Worm (Caenorhabditis elegans) whole organism, L3 larva: ENCODE measurements around the gene K08F8.15.

Experiments used
- R02D3.7 ChIP-seq: fragments of 150-350 bp; optimal IDR thresholded peaks from 2 replicates; lab custom pipeline; 2014; ENCODE audit warnings: missing biosample characterization, missing genetic modification characterization
- ZK546.5 ChIP-seq: sonication (generic microtip); optimal IDR thresholded peaks from 2 replicates; lab custom pipeline; 2017; ENCODE audit warnings: missing biosample characterization, missing genetic modification characterization
- ceh-16 ChIP-seq: sonication (generic microtip); optimal IDR thresholded peaks from 2 replicates; lab custom pipeline; 2017; ENCODE audit warnings: missing biosample characterization, missing genetic modification characterization
- ceh-28 ChIP-seq: fragments of 150-350 bp; optimal IDR thresholded peaks from 2 replicates; lab custom pipeline; 2014; ENCODE audit warnings: missing biosample characterization, missing genetic modification reagents, missing genetic modification characterization
- ceh-9 ChIP-seq: sonication (generic microtip); optimal IDR thresholded peaks from 2 replicates; lab custom pipeline; 2018; ENCODE audit warnings: missing biosample characterization, missing genetic modification characterization
- daf-12 ChIP-seq: fragments of 150-350 bp; optimal IDR thresholded peaks from 2 replicates; lab custom pipeline; 2014; ENCODE audit warnings: missing biosample characterization, missing genetic modification reagents, missing genetic modification characterization
- egl-27 ChIP-seq: sonication (generic microtip); optimal IDR thresholded peaks from 4 replicates; lab custom pipeline; 2017; ENCODE audit warnings: missing biosample characterization, missing genetic modification reagents, missing genetic modification characterization
- egl-5 ChIP-seq: fragments of 150-350 bp; optimal IDR thresholded peaks from 2 replicates; lab custom pipeline; 2017; ENCODE audit warnings: missing biosample characterization, missing genetic modification reagents, missing genetic modification characterization, inconsistent platforms
- elt-1 ChIP-seq: fragments of 150-350 bp; optimal IDR thresholded peaks from 2 replicates; lab custom pipeline; 2014; ENCODE audit warnings: missing biosample characterization, missing genetic modification characterization
- elt-2 ChIP-seq: sonication (generic microtip); optimal IDR thresholded peaks from 2 replicates; lab custom pipeline; 2016; ENCODE audit warnings: missing genetic modification reagents, mild to moderate bottlenecking, missing genetic modification characterization, missing compliant biosample characterization
- elt-3 ChIP-seq, 3 experiments: fragments of 150-350 bp in 1 of 3; sonication (generic microtip) in 2 of 3; optimal IDR thresholded peaks; 2 replicates in 2 of 3; 4 replicates in 1 of 3; lab custom pipeline; 2014 to 2017; ENCODE audit warnings: missing biosample characterization in 3 of 3, missing genetic modification characterization in 3 of 3
- eor-1 ChIP-seq, 2 experiments: fragments of 150-350 bp; optimal IDR thresholded peaks; 2 replicates each; lab custom pipeline; 2014 to 2018; ENCODE audit warnings: missing biosample characterization in 2 of 2, missing genetic modification characterization in 2 of 2
- fkh-10 ChIP-seq: sonication (generic microtip); optimal IDR thresholded peaks from 2 replicates; lab custom pipeline; 2017; ENCODE audit warnings: missing biosample characterization, missing genetic modification reagents, missing genetic modification characterization
- fos-1 ChIP-seq: fragments of 150-350 bp; optimal IDR thresholded peaks from 2 replicates; lab custom pipeline; 2014; ENCODE audit warnings: missing biosample characterization, missing genetic modification characterization
- hmg-11 ChIP-seq: sonication (generic microtip); optimal IDR thresholded peaks from 2 replicates; lab custom pipeline; 2016; ENCODE audit warnings: missing genetic modification characterization, missing compliant biosample characterization
- jun-1 ChIP-seq: fragments of 150-350 bp; optimal IDR thresholded peaks from 2 replicates; lab custom pipeline; 2014; ENCODE audit warnings: missing biosample characterization, missing genetic modification reagents, missing genetic modification characterization
- lin-15B ChIP-seq: fragments of 150-350 bp; optimal IDR thresholded peaks from 2 replicates; lab custom pipeline; 2014; ENCODE audit warnings: missing biosample characterization, missing genetic modification characterization
- lin-39 ChIP-seq: fragments of 150-350 bp; optimal IDR thresholded peaks from 2 replicates; lab custom pipeline; 2018; ENCODE audit warnings: missing biosample characterization, missing genetic modification reagents, missing genetic modification characterization
- lsy-12 ChIP-seq: sonication (generic microtip); optimal IDR thresholded peaks from 2 replicates; lab custom pipeline; 2016; ENCODE audit warnings: mild to moderate bottlenecking, missing genetic modification characterization, missing compliant biosample characterization
- nfya-1 ChIP-seq: sonication (generic microtip); optimal IDR thresholded peaks from 2 replicates; lab custom pipeline; 2017; ENCODE audit warnings: missing genetic modification characterization, mild to moderate bottlenecking, missing compliant biosample characterization, antibody characterized with exemption, moderate library complexity; ENCODE audit not compliant: insufficient read depth
- nhr-11 ChIP-seq: fragments of 150-350 bp; optimal IDR thresholded peaks from 2 replicates; lab custom pipeline; 2014; ENCODE audit warnings: missing biosample characterization, missing genetic modification characterization
- nhr-12 ChIP-seq: fragments of 150-350 bp; optimal IDR thresholded peaks from 2 replicates; lab custom pipeline; 2014; ENCODE audit warnings: missing biosample characterization, missing genetic modification characterization
- nhr-23 ChIP-seq: fragments of 150-350 bp; optimal IDR thresholded peaks from 2 replicates; lab custom pipeline; 2014; ENCODE audit warnings: missing biosample characterization, missing genetic modification reagents, missing genetic modification characterization
- nhr-237 ChIP-seq: fragments of 150-350 bp; optimal IDR thresholded peaks from 2 replicates; lab custom pipeline; 2014; ENCODE audit warnings: missing biosample characterization, missing genetic modification characterization
- nhr-25 ChIP-seq: sonication (generic microtip); optimal IDR thresholded peaks from 2 replicates; lab custom pipeline; 2017; ENCODE audit warnings: missing biosample characterization, missing genetic modification characterization
- nhr-28 ChIP-seq: fragments of 150-350 bp; optimal IDR thresholded peaks from 2 replicates; lab custom pipeline; 2014; ENCODE audit warnings: missing biosample characterization, missing genetic modification characterization
- nhr-43 ChIP-seq: sonication (generic microtip); optimal IDR thresholded peaks from 2 replicates; lab custom pipeline; 2016; ENCODE audit warnings: mild to moderate bottlenecking, missing genetic modification characterization, missing compliant biosample characterization; ENCODE audit not compliant: poor library complexity, severe bottlenecking
- nhr-67 ChIP-seq: fragments of 150-350 bp; optimal IDR thresholded peaks from 2 replicates; lab custom pipeline; 2014; ENCODE audit warnings: missing biosample characterization, missing genetic modification characterization
- nhr-77 ChIP-seq: fragments of 150-350 bp; optimal IDR thresholded peaks from 2 replicates; lab custom pipeline; 2014; ENCODE audit warnings: missing biosample characterization, missing genetic modification characterization
- pha-4 ChIP-seq: fragments of 150-350 bp; optimal IDR thresholded peaks from 2 replicates; lab custom pipeline; 2014; ENCODE audit warnings: missing biosample characterization, missing genetic modification reagents, missing genetic modification characterization
- pqm-1 ChIP-seq: fragments of 150-350 bp; optimal IDR thresholded peaks from 2 replicates; lab custom pipeline; 2017; ENCODE audit warnings: missing biosample characterization, missing genetic modification characterization, inconsistent platforms
- skn-1 ChIP-seq: fragments of 150-350 bp; optimal IDR thresholded peaks from 2 replicates; lab custom pipeline; 2014; ENCODE audit warnings: missing biosample characterization, missing genetic modification characterization
- snpc-4 ChIP-seq: fragments of 150-350 bp; optimal IDR thresholded peaks from 2 replicates; lab custom pipeline; 2014; ENCODE audit warnings: missing biosample characterization, missing genetic modification characterization
- unc-39 ChIP-seq: sonication (generic microtip); optimal IDR thresholded peaks from 4 replicates; lab custom pipeline; 2017; ENCODE audit warnings: missing biosample characterization, missing genetic modification characterization
- unc-62 ChIP-seq: fragments of 150-350 bp; sonication (generic microtip); optimal IDR thresholded peaks from 4 replicates; lab custom pipeline; 2014; ENCODE audit warnings: missing biosample characterization, missing genetic modification reagents, missing genetic modification characterization
- ztf-11 ChIP-seq: fragments of 150-350 bp; optimal IDR thresholded peaks from 2 replicates; lab custom pipeline; 2014; ENCODE audit warnings: missing biosample characterization, missing genetic modification characterization
- ztf-4 ChIP-seq: fragments of 150-350 bp; optimal IDR thresholded peaks from 2 replicates; lab custom pipeline; 2014; ENCODE audit warnings: missing biosample characterization, missing genetic modification characterization

Gene K08F8.15

DNA sequence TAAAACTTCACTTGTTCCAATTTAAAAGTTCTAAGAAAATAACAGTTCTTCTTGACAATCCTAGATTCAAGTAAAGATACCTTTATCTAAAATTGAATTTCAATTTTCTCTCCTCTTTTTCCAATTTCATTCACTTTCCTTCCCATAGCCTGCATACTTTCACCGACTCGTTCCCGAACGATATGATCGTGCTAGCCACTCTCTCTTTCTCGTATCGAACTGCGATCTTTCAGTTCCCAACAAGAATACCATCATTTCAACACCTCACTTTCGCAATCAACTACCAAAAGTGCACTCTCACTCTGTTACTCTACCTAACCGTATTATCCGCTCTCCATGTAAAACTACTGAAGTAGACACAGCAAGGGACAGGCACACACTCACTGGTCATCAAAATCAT lies 16.6 kb upstream of the K08F8.15 start:
- TF ChIP-seq nhr-25 (tag; lab: Kevin White, UChicago) (no peak), nhr-23 (tag; lab: Kevin White, UChicago) (peak; percentile 13), daf-12 (no peak), jun-1 (no peak), elt-1 (tag; lab: Kevin White, UChicago) (peak; percentile 79), snpc-4 (no peak), nhr-11 (tag; lab: Kevin White, UChicago) (no peak)

DNA sequence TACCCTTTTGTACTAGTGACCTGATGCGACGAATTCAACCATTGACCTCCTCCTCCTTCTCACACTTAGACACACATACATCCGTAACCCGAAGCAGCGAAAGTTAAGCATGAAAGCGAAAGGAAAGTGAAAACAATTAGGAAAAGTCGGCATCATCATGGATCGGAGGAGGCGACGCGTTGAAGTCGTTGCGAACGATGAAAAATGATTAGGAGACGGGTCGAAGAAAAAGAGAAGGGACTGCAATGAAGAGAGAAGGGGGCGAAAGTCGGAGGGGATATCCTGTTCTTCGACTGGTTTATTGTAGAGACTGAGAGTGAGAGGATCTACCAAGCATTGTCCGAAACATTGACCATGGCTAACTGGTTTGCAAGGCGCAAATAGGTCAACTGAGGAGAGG lies 15.6 kb upstream of the K08F8.15 start:
- TF ChIP-seq R02D3.7 (tag; lab: Kevin White, UChicago) (no peak), nhr-12 (tag; lab: Kevin White, UChicago) (no peak), egl-27 (tag; lab: Kevin White, UChicago) (no peak), nhr-23 (tag; lab: Kevin White, UChicago) (peak; percentile 97), fkh-10 (GFP tag; lab: Kevin White, UChicago) (no peak), skn-1 (tag; lab: Kevin White, UChicago) (no peak), nhr-11 (tag; lab: Kevin White, UChicago) (no peak), nhr-25 (tag; lab: Kevin White, UChicago) (peak; percentile 81), fos-1 (tag; lab: Kevin White, UChicago) (peak; percentile 38), eor-1 (tag; optimal IDR thresholded peaks at IDR 0.05; lab: Kevin White, UChicago) (no peak), elt-2 (no peak), lsy-12 (tag; lab: Kevin White, UChicago) (no peak), unc-39 (tag; lab: Kevin White, UChicago) (no peak), elt-3 (tag; optimal IDR thresholded peaks at IDR 0.05; lab: Kevin White, UChicago) (peak in 1 of 3 experiments; percentile 54), ztf-4 (tag; lab: Kevin White, UChicago) (no peak), nhr-43 (tag; lab: Kevin White, UChicago) (peak; percentile 66)

DNA sequence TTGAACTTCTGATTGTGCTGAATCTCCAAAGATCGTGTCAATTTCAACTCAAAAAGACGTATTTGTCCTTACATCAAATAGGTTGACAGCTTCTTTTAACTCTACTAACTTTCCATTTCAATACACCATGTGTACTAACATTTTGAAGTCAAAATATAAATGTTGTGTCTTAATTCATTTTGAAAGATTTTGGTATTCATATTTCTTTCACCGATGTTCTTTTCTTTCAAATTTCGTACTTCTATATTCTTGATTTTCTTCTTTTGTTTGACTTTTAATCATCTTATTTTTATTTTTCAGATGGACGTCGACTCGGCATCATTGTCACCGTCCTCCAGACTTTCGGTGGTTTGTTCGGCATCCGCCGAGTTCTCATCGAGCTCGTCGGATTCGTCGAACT lies 14.9 kb upstream of the K08F8.15 start, which contains the start of gene atf-2:
TSS of gene atf-2 (plus strand) at position 301 of the 400 bp plus-strand sequence.
- TF ChIP-seq nhr-237 (tag; lab: Kevin White, UChicago), result no peak
- TF ChIP-seq eor-1 (tag; optimal IDR thresholded peaks at IDR 0.05; lab: Kevin White, UChicago), result no peak
- no peak for TF ChIP-seq pqm-1 (tag; lab: Kevin White, UChicago)
- no peak for TF ChIP-seq pha-4 (tag; lab: Kevin White, UChicago)
- no peak for TF ChIP-seq R02D3.7 (tag; lab: Kevin White, UChicago)
- TF ChIP-seq nhr-67 (tag; lab: Kevin White, UChicago), result no peak
- TF ChIP-seq skn-1 (tag; lab: Kevin White, UChicago), result no peak
- no peak for TF ChIP-seq egl-5 (tag; lab: Kevin White, UChicago)
- no peak for TF ChIP-seq lin-39 (tag; lab: Kevin White, UChicago)
- no peak for TF ChIP-seq ceh-16
- no peak for TF ChIP-seq ztf-4 (tag; lab: Kevin White, UChicago)
- TF ChIP-seq nhr-23 (tag; lab: Kevin White, UChicago), result no peak
- TF ChIP-seq lsy-12 (tag; lab: Kevin White, UChicago), result no peak
- no peak for TF ChIP-seq unc-62
- TF ChIP-seq nhr-12 (tag; lab: Kevin White, UChicago), result no peak
- TF ChIP-seq, all 47 proteins: peak for 0

- no peak for TF ChIP-seq jun-1
These were observed 11.3 kb upstream of the K08F8.15 start, which contains the start of gene K08F8.7 for ce11 chrII:8755270-8755669. TSS of gene K08F8.7 (minus strand) at chrII:8755370.

DNA sequence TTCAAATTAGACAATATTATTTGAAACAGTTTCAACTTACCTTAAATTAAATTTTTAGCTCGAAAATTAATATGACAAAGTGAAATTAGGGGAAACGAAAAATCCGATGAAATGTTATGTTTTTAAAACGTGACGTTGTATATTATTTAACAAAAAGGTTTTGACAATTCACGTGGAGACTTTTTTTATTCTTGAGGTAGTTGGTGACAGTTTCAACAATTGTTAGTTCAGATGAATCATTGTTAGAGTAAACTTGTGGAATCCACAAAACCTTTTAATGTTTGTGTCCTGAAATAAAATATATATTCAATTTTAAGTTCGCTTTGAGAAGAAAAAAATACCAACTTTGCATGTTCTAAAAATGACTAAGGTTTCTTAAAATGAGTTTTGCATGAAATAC lies 7.1 kb upstream of the K08F8.15 start, which contains the start of gene fut-1:
TSS of gene fut-1 (minus strand) at position 101 of the 400 bp plus-strand sequence.
- TF ChIP-seq lin-15B, result no peak
- no peak for TF ChIP-seq eor-1 (tag; optimal IDR thresholded peaks at IDR 0.05; lab: Kevin White, UChicago)
- no peak for TF ChIP-seq nhr-23 (tag; lab: Kevin White, UChicago)
- TF ChIP-seq ztf-11 (tag; lab: Kevin White, UChicago), result no peak
- no peak for TF ChIP-seq elt-2
- TF ChIP-seq elt-1 (tag; lab: Kevin White, UChicago), result no peak
- TF ChIP-seq ztf-4 (tag; lab: Kevin White, UChicago), result no peak
- no peak for TF ChIP-seq hmg-11
- TF ChIP-seq nhr-25 (tag; lab: Kevin White, UChicago), result no peak
- TF ChIP-seq R02D3.7 (tag; lab: Kevin White, UChicago), result no peak
- no peak for TF ChIP-seq ZK546.5 (tag; lab: Kevin White, UChicago)
- TF ChIP-seq nhr-77 (tag; lab: Kevin White, UChicago), result no peak
- no peak for TF ChIP-seq ceh-28
- TF ChIP-seq nfya-1 (tag; lab: Kevin White, UChicago), result no peak
- no peak for TF ChIP-seq elt-3 (tag; optimal IDR thresholded peaks at IDR 0.05; lab: Kevin White, UChicago)
- no peak for TF ChIP-seq egl-27 (tag; lab: Kevin White, UChicago)
- no peak for TF ChIP-seq lin-39 (tag; lab: Kevin White, UChicago)
- TF ChIP-seq ceh-9, result no peak
- no peak for TF ChIP-seq nhr-28 (tag; lab: Kevin White, UChicago)
